Worm (Caenorhabditis elegans) whole organism, early embryonic: ENCODE measurements around the gene str-172.

Source experiments
- F13C5.2 ChIP-seq: sonication (generic microtip); optimal IDR thresholded peaks from 2 replicates; lab custom pipeline; 2017; ENCODE audit warnings: mild to moderate bottlenecking, missing genetic modification characterization, inconsistent platforms, missing compliant biosample characterization
- aly-1 ChIP-seq: sonication (generic microtip); optimal IDR thresholded peaks from 2 replicates; lab custom pipeline; 2016; ENCODE audit warnings: missing genetic modification characterization, missing compliant biosample characterization
- ama-1 ChIP-seq: fragments of 150-350 bp; optimal IDR thresholded peaks from 2 replicates; lab custom pipeline; 2014
- ceh-36 ChIP-seq: sonication (generic microtip); optimal IDR thresholded peaks from 2 replicates; lab custom pipeline; 2016; ENCODE audit warnings: missing genetic modification characterization, inconsistent platforms, missing compliant biosample characterization
- ets-7 ChIP-seq: sonication (generic microtip); optimal IDR thresholded peaks from 2 replicates; lab custom pipeline; 2016; ENCODE audit warnings: missing genotype, missing genetic modification characterization, missing compliant biosample characterization
- flt-1 ChIP-seq: fragments of 200-800 bp; sonication (Bioruptor generic); IDR thresholded peaks from 2 replicates; pipeline ENCODE4 v1.3.6; 2022; ENCODE audit warnings: missing genetic modification characterization, missing compliant biosample characterization
- hmbx-1 ChIP-seq: sonication (generic microtip); optimal IDR thresholded peaks from 2 replicates; lab custom pipeline; 2016; ENCODE audit warnings: mild to moderate bottlenecking, missing genetic modification characterization, missing compliant biosample characterization
- hnd-1 ChIP-seq: sonication (generic microtip); optimal IDR thresholded peaks from 2 replicates; lab custom pipeline; 2016; ENCODE audit warnings: missing genetic modification characterization, missing compliant biosample characterization
- sea-1 ChIP-seq: fragments of 200-800 bp; sonication (Bioruptor generic); conservative IDR thresholded peaks from 2 replicates; pipeline ENCODE4 v1.3.6; 2022; ENCODE audit warnings: missing genetic modification characterization, missing compliant biosample characterization
- tbx-11 ChIP-seq: fragments of 200-800 bp; sonication (Bioruptor generic); IDR thresholded peaks from 2 replicates; pipeline ENCODE4 v1.3.6; 2022; ENCODE audit warnings: missing genetic modification characterization, missing compliant biosample characterization
- tbx-37 ChIP-seq: fragments of 200-800 bp; sonication (Bioruptor generic); conservative IDR thresholded peaks from 2 replicates; pipeline ENCODE4 v1.3.6; 2022; ENCODE audit warnings: missing genetic modification reagents, missing genetic modification characterization, missing compliant biosample characterization
- tra-4 ChIP-seq: sonication (generic microtip); optimal IDR thresholded peaks from 2 replicates; lab custom pipeline; 2017; ENCODE audit warnings: missing genetic modification characterization, missing compliant biosample characterization

DNA sequence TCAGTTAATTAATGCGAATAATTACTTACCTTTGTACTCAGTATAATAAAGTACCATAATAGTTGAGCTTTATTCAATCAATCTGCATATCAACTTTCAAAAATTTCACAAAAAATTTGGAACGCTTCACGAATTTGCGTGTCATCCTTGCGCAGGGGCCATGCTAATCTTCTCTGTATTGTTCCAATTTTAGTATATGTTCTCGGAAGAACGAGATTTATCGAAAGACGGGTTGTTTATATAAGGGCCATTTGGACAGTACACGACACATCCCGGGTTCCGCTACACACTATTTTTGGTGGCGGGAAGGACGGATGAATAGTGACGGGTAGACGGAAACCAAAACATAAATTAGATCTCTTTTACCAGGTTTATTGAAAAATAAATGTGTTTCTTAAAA lies 3.0 kb downstream of the str-172 start:
- TF ChIP-seq aly-1 (tag; lab: Kevin White, UChicago) (no peak), ama-1 (lab: Kevin White, UChicago) (no peak), hnd-1 (tag; lab: Kevin White, UChicago) (no peak), flt-1 (GFP tag; lab: Robert Waterston, UW) (no peak), ceh-36 (tag; lab: Kevin White, UChicago) (no peak), sea-1 (no peak), tbx-11 (GFP tag; lab: Robert Waterston, UW) (0 out of 2 replicates have a peak, but pooled peaks have one; percentile 19), hmbx-1 (tag; lab: Kevin White, UChicago) (no peak), tbx-37 (GFP tag; lab: Robert Waterston, UW) (no peak), tra-4 (tag; lab: Kevin White, UChicago) (no peak), F13C5.2 (no peak), ets-7 (tag; lab: Kevin White, UChicago) (no peak)
